Worm (Caenorhabditis elegans) whole organism, young adult: ENCODE measurements around the gene cyp-33C3.
A peak's percentile ranks its signal among the peaks of the same experiment; 100 is the strongest.

Experiments used
- F22D6.2 ChIP-seq: sonication (generic microtip); optimal IDR thresholded peaks from 2 replicates; lab custom pipeline; 2016; ENCODE audit warnings: mild to moderate bottlenecking, missing genetic modification characterization, missing compliant biosample characterization
- F33H1.4 ChIP-seq: fragments of 200-800 bp; sonication (Bioruptor generic); IDR thresholded peaks from 2 replicates; pipeline ENCODE4 v1.3.6; 2022; ENCODE audit warnings: missing genetic modification reagents, missing genetic modification characterization, missing compliant biosample characterization
- Y53F4B.3 ChIP-seq: fragments of 200-800 bp; sonication (Bioruptor generic); IDR thresholded peaks from 2 replicates; pipeline ENCODE4 v1.3.6; 2022; ENCODE audit warnings: missing genetic modification reagents, missing genetic modification characterization, missing compliant biosample characterization
- Y79H2A.3 ChIP-seq: fragments of 200-800 bp; sonication (Bioruptor generic); conservative IDR thresholded peaks from 2 replicates; pipeline ENCODE4 v1.3.6; 2022; ENCODE audit warnings: missing genetic modification reagents, missing genetic modification characterization, missing compliant biosample characterization
- atf-7 ChIP-seq: sonication (generic microtip); optimal IDR thresholded peaks from 2 replicates; lab custom pipeline; 2017; ENCODE audit warnings: mild to moderate bottlenecking, missing genetic modification characterization, missing compliant biosample characterization
- athp-1 ChIP-seq: sonication (generic microtip); optimal IDR thresholded peaks from 2 replicates; lab custom pipeline; 2017; ENCODE audit warnings: mild to moderate bottlenecking, missing genetic modification characterization, missing compliant biosample characterization
- attf-5 ChIP-seq: fragments of 200-800 bp; sonication (Bioruptor generic); optimal IDR thresholded peaks from 2 replicates; lab custom pipeline; 2018; ENCODE audit warnings: mild to moderate bottlenecking, missing genetic modification characterization, missing compliant biosample characterization
- ccch-3 ChIP-seq: fragments of 200-800 bp; sonication (Bioruptor generic); optimal IDR thresholded peaks from 2 replicates; lab custom pipeline; 2018; ENCODE audit warnings: mild to moderate bottlenecking, missing genetic modification characterization, missing compliant biosample characterization
- cebp-1 ChIP-seq, 2 experiments: fragments of 200-800 bp in 1 of 2; sonication (Bioruptor generic) in 1 of 2; sonication (generic microtip) in 1 of 2; IDR thresholded peaks in 1 of 2; optimal IDR thresholded peaks in 1 of 2; 2 replicates each; pipeline versions ENCODE4 v1.3.6 to Lab custom; 2017 to 2022; ENCODE audit warnings: missing compliant biosample characterization in 2 of 2, missing genetic modification characterization in 2 of 2, mild to moderate bottlenecking in 1 of 2, missing genetic modification reagents in 1 of 2, moderate library complexity in 1 of 2
- ceh-27 ChIP-seq: fragments of 200-800 bp; sonication (Bioruptor generic); optimal IDR thresholded peaks from 2 replicates; lab custom pipeline; 2018; ENCODE audit warnings: mild to moderate bottlenecking, missing genetic modification characterization, moderate library complexity, missing compliant biosample characterization
- ceh-91 ChIP-seq: fragments of 200-800 bp; sonication (Bioruptor generic); IDR thresholded peaks from 2 replicates; pipeline ENCODE4 v1.3.6; 2022; ENCODE audit warnings: missing genetic modification reagents, missing genetic modification characterization, missing compliant biosample characterization
- dox-1 ChIP-seq: fragments of 200-800 bp; sonication (Bioruptor generic); IDR thresholded peaks from 2 replicates; pipeline ENCODE4 v1.3.6; 2022; ENCODE audit warnings: missing genetic modification reagents, missing genetic modification characterization, missing compliant biosample characterization
- egrh-3 ChIP-seq: fragments of 200-800 bp; sonication (Bioruptor generic); IDR thresholded peaks from 2 replicates; pipeline ENCODE4 v1.3.6; 2022; ENCODE audit warnings: missing genetic modification reagents, missing genetic modification characterization, missing compliant biosample characterization
- ets-4 ChIP-seq: fragments of 200-800 bp; sonication (Bioruptor generic); optimal IDR thresholded peaks from 2 replicates; lab custom pipeline; 2018; ENCODE audit warnings: mild to moderate bottlenecking, missing genetic modification characterization, missing compliant biosample characterization
- hlh-12 ChIP-seq: sonication (generic microtip); optimal IDR thresholded peaks from 2 replicates; lab custom pipeline; 2016; ENCODE audit warnings: missing genetic modification characterization, missing compliant biosample characterization
- hlh-26 ChIP-seq: fragments of 200-800 bp; sonication (Bioruptor generic); conservative IDR thresholded peaks from 2 replicates; pipeline ENCODE4 v1.3.6; 2022; ENCODE audit warnings: missing genetic modification reagents, missing genetic modification characterization, missing compliant biosample characterization
- hmg-1.2 ChIP-seq: fragments of 200-800 bp; sonication (Bioruptor generic); IDR thresholded peaks from 2 replicates; pipeline ENCODE4 v1.3.6; 2022; ENCODE audit warnings: missing genetic modification reagents, missing genetic modification characterization, missing compliant biosample characterization
- lin-54 ChIP-seq: fragments of 200-800 bp; sonication (Bioruptor generic); optimal IDR thresholded peaks from 2 replicates; lab custom pipeline; 2018; ENCODE audit warnings: mild to moderate bottlenecking, missing genetic modification characterization, missing compliant biosample characterization
- mes-4 ChIP-seq: sonication (generic microtip); optimal IDR thresholded peaks from 2 replicates; lab custom pipeline; 2016; ENCODE audit warnings: missing genotype, missing genetic modification characterization, missing compliant biosample characterization
- nfya-1 ChIP-seq: sonication (generic microtip); optimal IDR thresholded peaks from 2 replicates; lab custom pipeline; 2017; ENCODE audit warnings: antibody characterized with exemption, missing compliant biosample characterization, missing genetic modification characterization, borderline replicate concordance; ENCODE audit not compliant: insufficient read depth
- nfya-2 ChIP-seq: fragments of 200-800 bp; sonication (Bioruptor generic); IDR thresholded peaks from 2 replicates; pipeline ENCODE4 v1.3.6; 2022; ENCODE audit warnings: missing genetic modification reagents, missing genetic modification characterization, missing compliant biosample characterization
- nfyb-1 ChIP-seq: fragments of 200-800 bp; sonication (Bioruptor generic); IDR thresholded peaks from 2 replicates; pipeline ENCODE4 v1.3.6; 2022; ENCODE audit warnings: missing genetic modification reagents, missing genetic modification characterization, missing compliant biosample characterization
- nhr-179 ChIP-seq: sonication (generic microtip); optimal IDR thresholded peaks from 2 replicates; lab custom pipeline; 2016; ENCODE audit warnings: mild to moderate bottlenecking, missing genetic modification characterization, missing compliant biosample characterization
- nhr-80 ChIP-seq: sonication (generic microtip); optimal IDR thresholded peaks from 2 replicates; lab custom pipeline; 2016; ENCODE audit warnings: missing genetic modification characterization, missing compliant biosample characterization
- nhr-90 ChIP-seq: sonication (generic microtip); optimal IDR thresholded peaks from 2 replicates; lab custom pipeline; 2016; ENCODE audit warnings: missing genotype, mild to moderate bottlenecking, missing genetic modification characterization, missing compliant biosample characterization
- rec-8 ChIP-seq, 2 experiments: sonication (generic microtip); optimal IDR thresholded peaks; 2 replicates each; lab custom pipeline; 2016; ENCODE audit warnings: mild to moderate bottlenecking in 2 of 2, missing genetic modification characterization in 2 of 2, missing genetic modification reagents in 2 of 2, missing genotype in 2 of 2, missing biosample characterization in 1 of 2, missing compliant biosample characterization in 1 of 2, moderate library complexity in 1 of 2
- snpc-1.1 ChIP-seq: sonication (generic microtip); optimal IDR thresholded peaks from 2 replicates; lab custom pipeline; 2017; ENCODE audit warnings: missing genetic modification characterization, mild to moderate bottlenecking, missing compliant biosample characterization, antibody characterized with exemption, moderate library complexity, missing genotype, missing genetic modification reagents; ENCODE audit not compliant: insufficient read depth
- xnd-1 ChIP-seq: sonication (generic microtip); optimal IDR thresholded peaks from 2 replicates; lab custom pipeline; 2016; ENCODE audit warnings: missing genotype, missing genetic modification reagents, missing genetic modification characterization, missing compliant biosample characterization
- ztf-26 ChIP-seq: sonication (generic microtip); optimal IDR thresholded peaks from 2 replicates; lab custom pipeline; 2017; ENCODE audit warnings: missing genetic modification characterization, missing compliant biosample characterization

The cyp-33C3 gene

DNA sequence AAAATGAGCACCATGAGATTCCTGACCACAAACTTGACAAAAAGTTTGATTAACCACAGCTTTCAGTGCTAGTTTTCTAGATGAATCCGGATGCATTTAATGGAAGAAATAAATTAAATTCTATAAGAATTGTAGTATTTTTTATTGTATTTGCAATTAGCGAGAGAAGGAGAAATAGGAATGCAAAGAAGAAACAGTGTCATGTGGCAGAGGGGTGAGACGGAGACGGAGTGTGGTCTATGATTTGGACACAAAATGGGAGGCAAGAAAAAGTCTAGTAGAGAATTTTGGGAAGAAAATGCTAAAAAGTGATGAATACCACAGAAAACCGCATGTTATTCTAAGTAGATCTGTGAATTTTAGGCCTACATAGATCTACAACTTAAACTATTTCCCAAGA, 35.5 kb downstream of the cyp-33C3 start, which contains the start of gene nhr-59:
Gene nhr-59, minus strand, starts transcription at position 214 of the 400 bp plus-strand sequence.
- TF ChIP-seq ztf-26 (tag; lab: Kevin White, UChicago) (no peak), Y53F4B.3 (GFP tag; lab: Robert Waterston, UW) (no peak), nhr-80 (tag; lab: Kevin White, UChicago) (peak; percentile 33)

ce11 chrV:2278543-2278942, 36.0 kb downstream of the cyp-33C3 start, which contains the start of gene fbxa-137:
TSS of gene fbxa-137 (plus strand) at chrV:2278816.
- TF ChIP-seq nfyb-1 (GFP tag; lab: Robert Waterston, UW) (no peak), egrh-3 (GFP tag; lab: Robert Waterston, UW) (no peak), dox-1 (GFP tag; lab: Robert Waterston, UW) (no peak), athp-1 (no peak), lin-54 (GFP tag; lab: Kevin White, UChicago) (no peak), rec-8 (tag; optimal IDR thresholded peaks at IDR 0.05; lab: Kevin White, UChicago) (no peak)

DNA sequence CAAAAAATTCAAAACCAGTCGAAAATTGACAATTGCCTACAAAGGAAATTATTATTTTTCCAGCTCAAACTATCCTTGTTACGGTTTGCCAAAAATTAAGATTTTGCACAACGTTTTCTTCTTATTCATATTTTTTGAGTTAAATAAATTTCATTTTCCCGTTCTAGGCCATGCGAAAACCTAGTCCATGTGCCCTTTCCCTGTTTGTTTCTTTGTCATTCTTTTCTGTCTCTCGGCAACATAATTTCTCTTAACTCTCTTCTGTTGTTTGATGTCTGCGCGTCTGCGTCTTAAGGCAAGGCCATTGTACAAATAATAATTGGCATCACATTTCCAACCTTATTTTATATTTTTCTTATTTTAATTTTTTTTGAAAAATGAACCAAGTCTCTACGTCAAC, 38.9 kb downstream of the cyp-33C3 start, which contains the start of gene nhr-228:
Gene nhr-228, plus strand, starts transcription at position 261 of the 400 bp plus-strand sequence.
- TF ChIP-seq attf-5 (GFP tag; lab: Kevin White, UChicago) (peak; percentile 66), xnd-1 (no peak), nhr-80 (tag; lab: Kevin White, UChicago) (peak; percentile 68), hmg-1.2 (GFP tag; lab: Robert Waterston, UW) (peak; percentile 70; the same call in 1 of the 2 replicates), cebp-1 (GFP tag; IDR thresholded peaks at IDR 0.05; lab: Robert Waterston, UW) (no peak), cebp-1 (tag; optimal IDR thresholded peaks at IDR 0.05; lab: Kevin White, UChicago) (peak; percentile 35)

DNA sequence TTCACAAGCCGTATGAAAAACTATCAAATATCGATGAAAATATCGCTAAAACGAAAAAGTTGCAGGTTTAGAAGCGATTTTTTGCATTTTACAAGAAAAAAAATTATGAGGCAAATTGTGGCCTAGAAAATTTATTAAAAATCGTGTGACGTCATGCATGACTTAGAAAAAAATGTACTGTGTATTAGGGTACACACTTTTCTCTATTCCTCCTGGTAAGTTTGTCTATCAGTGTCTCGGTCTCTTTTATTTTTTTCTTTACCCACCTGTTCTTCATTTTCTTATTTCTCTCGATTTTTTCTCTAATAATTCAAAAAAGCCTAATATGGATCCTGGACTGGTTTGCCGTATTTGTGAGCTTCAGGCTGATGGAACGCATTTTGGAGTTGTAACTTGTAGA, 42.5 kb downstream of the cyp-33C3 start, which contains the start of gene nhr-227:
Gene nhr-227, plus strand, starts transcription at position 326 of the 400 bp plus-strand sequence.
- no peak for TF ChIP-seq ceh-91
- no peak for TF ChIP-seq F33H1.4
- no peak for TF ChIP-seq nhr-90
- no peak for TF ChIP-seq snpc-1.1 (tag; lab: Kevin White, UChicago)
- TF ChIP-seq mes-4, result no peak
- no peak for TF ChIP-seq nfya-1 (tag; lab: Kevin White, UChicago)
- no peak for TF ChIP-seq ceh-27 (GFP tag; lab: Kevin White, UChicago)
- TF ChIP-seq Y79H2A.3 (GFP tag; lab: Robert Waterston, UW), result no peak
- no peak for TF ChIP-seq ccch-3
- TF ChIP-seq nfya-2 (GFP tag; lab: Robert Waterston, UW), result no peak
- TF ChIP-seq F22D6.2 (tag; lab: Kevin White, UChicago), result no peak

DNA sequence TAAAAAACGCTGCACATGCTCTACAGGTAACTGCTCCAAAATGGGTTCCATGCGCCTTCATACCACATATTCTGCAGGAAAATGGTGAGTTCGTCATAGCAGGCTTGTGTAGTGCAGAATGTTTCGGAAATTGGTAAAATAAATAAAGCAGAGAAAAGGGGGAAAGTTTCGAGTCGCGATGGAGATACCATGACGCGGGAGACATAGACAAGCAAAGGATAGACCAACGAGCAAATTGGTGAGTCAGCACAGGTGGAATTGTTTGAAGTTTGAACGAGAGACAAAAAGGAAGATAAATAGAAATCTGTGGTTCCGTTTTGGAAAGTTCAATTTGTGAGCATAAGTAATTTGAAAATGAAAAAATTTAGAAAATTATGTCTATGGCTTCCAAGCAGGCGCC, 47.8 kb downstream of the cyp-33C3 start, which contains the start of gene nhr-225:
Gene nhr-225, minus strand, starts transcription at position 146 of the 400 bp plus-strand sequence.
- TF ChIP-seq ets-4 (GFP tag; lab: Kevin White, UChicago) (no peak), atf-7 (tag; lab: Kevin White, UChicago) (no peak), hlh-12 (no peak), nhr-179 (no peak)

- TF ChIP-seq hlh-26 (GFP tag; lab: Robert Waterston, UW), result no peak
- peak; percentile 29 for TF ChIP-seq nhr-80 (tag; lab: Kevin White, UChicago)
Measured at ce11 chrV:2292240-2292639, 49.7 kb downstream of the cyp-33C3 start, which contains the start of gene nhr-115. TSS of gene nhr-115 (plus strand) at chrV:2292540.
